Worm (Caenorhabditis elegans): ENCODE data around the gene gem-1.

The gem-1 gene

DNA sequence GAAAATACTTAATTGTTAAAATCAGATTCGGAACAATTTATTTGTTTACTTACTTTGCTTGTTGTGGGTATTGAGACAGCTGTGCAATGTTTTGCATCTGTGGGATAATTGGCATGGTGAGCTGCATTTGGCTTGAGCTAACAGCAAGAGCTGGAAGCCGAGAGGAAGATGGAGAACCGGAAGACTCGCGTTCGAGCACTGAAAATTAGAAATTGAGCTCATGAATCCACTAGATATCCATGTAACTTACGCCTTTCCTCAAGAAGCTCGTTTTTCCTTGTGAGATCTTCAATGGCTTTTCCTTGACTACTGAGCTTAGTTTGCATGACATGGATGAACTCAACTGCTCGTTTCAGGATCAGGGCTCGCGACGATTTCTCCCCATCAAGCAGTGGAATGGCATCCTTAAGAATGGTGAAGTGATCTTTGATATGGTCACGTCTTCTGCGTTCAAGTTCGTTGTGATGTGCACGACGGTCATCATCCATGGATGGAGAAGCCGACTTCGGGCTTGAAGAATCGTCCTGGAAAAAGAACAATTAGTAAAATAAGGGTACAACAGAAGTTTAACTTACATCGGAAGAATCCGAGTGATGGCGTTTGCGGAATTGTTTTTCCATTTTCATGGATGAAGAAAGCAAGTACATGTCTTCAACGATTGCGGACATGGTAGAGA, 26.5 kb downstream of the gem-1 start:
- TF ChIP-seq lin-11 (tag; optimal IDR thresholded peaks at IDR 0.05) (no peak), nhr-129 (tag; optimal IDR thresholded peaks at IDR 0.05) (peak; percentile 4), ztf-1 (GFP tag; conservative IDR thresholded peaks at IDR 0.05) (0 out of 2 replicates have a peak, but pooled peaks have one; percentile 64)

DNA sequence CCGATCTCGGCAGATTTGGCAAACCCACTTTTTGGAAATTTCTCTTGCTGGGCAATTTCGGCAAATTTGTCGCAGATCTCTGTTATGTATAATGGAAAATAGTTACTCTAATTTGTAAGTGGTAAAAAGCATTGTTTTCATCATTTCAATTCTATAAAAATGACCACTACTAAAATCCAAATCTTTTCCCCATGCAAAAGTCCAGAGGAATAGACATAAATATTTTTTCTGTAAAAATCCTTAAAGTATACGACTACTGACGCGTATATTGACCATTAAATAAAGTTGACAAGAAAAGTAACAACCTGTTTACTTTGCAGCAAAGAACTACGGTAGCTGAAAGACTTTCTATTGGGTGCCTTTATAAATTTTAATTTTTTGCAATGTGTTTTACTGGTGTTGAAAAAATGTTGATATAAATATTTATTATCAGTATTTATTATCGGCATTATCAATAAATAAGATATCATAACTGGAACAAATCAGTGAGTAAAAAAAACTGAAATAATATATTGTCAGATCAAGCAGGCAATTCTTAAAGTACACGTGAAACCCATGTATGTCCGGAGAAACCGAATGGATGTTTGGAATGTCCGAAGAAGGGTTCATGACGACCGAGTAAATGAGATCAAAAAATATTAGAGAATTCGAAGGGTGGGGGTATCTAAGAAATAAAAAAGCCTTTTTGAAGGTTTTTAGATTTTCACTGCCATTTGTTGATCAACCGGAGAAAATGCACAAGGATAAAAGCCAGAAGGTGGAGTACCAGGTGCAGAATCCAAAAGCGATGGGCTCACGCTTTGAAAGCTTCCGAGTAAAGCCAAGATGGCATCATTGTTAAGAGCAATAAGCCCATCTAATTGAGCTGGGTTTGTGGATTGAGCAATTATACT, 27.3 kb downstream of the gem-1 start:
- TF ChIP-seq lin-13 (GFP tag; optimal IDR thresholded peaks at IDR 0.05) (peak; percentile 71), dmd-4 (tag; optimal IDR thresholded peaks at IDR 0.05) (no peak), egl-27 (tag; optimal IDR thresholded peaks at IDR 0.05) (no peak), ztf-1 (GFP tag; conservative IDR thresholded peaks at IDR 0.05) (0 out of 2 replicates have a peak, but pooled peaks have one; percentile 28), aly-2 (tag; optimal IDR thresholded peaks at IDR 0.05) (no peak), crh-2 (tag; optimal IDR thresholded peaks at IDR 0.05) (peak; percentile 72), elt-1 (tag; optimal IDR thresholded peaks at IDR 0.05) (no peak), gmeb-1 (tag; optimal IDR thresholded peaks at IDR 0.05) (no peak), ZK546.5 (tag; optimal IDR thresholded peaks at IDR 0.05) (no peak), unc-39 (tag; optimal IDR thresholded peaks at IDR 0.05) (no peak), blmp-1 (tag; optimal IDR thresholded peaks at IDR 0.05; ENCODE audit: insufficient read depth) (no peak), nhr-21 (tag; optimal IDR thresholded peaks at IDR 0.05) (peak; percentile 84), lsy-2 (tag; optimal IDR thresholded peaks at IDR 0.05) (peak in 1 of 2 experiments; percentile 66), nhr-11 (tag; optimal IDR thresholded peaks at IDR 0.05) (peak; percentile 63), ama-1 (optimal IDR thresholded peaks at IDR 0.05) (peak; percentile 88), sem-4 (tag; optimal IDR thresholded peaks at IDR 0.05) (peak; percentile 21), nhr-10 (tag; optimal IDR thresholded peaks at IDR 0.05) (no peak), zag-1 (tag; optimal IDR thresholded peaks at IDR 0.05) (no peak), nhr-25 (tag; optimal IDR thresholded peaks at IDR 0.05) (peak; percentile 62), Y55F3AM.14 (GFP tag; optimal IDR thresholded peaks at IDR 0.05) (peak; percentile 71), sma-9 (GFP tag; optimal IDR thresholded peaks at IDR 0.05) (peak; percentile 52), sma-9 (tag; optimal IDR thresholded peaks at IDR 0.05) (no peak), nhr-129 (tag; optimal IDR thresholded peaks at IDR 0.05) (no peak), ztf-4 (tag; optimal IDR thresholded peaks at IDR 0.05) (peak; percentile 71), lin-39 (tag; optimal IDR thresholded peaks at IDR 0.05) (no peak), unc-62 (GFP tag; optimal IDR thresholded peaks at IDR 0.05) (peak; percentile 17), C34F6.9 (tag; optimal IDR thresholded peaks at IDR 0.05) (no peak), sma-3 (GFP tag; optimal IDR thresholded peaks at IDR 0.05) (peak; percentile 73), F13H6.1 (tag; optimal IDR thresholded peaks at IDR 0.05) (peak; percentile 37), fos-1 (tag; optimal IDR thresholded peaks at IDR 0.05) (no peak), ceh-16 (tag; optimal IDR thresholded peaks at IDR 0.05) (no peak), nhr-6 (tag; optimal IDR thresholded peaks at IDR 0.05) (no peak)

DNA sequence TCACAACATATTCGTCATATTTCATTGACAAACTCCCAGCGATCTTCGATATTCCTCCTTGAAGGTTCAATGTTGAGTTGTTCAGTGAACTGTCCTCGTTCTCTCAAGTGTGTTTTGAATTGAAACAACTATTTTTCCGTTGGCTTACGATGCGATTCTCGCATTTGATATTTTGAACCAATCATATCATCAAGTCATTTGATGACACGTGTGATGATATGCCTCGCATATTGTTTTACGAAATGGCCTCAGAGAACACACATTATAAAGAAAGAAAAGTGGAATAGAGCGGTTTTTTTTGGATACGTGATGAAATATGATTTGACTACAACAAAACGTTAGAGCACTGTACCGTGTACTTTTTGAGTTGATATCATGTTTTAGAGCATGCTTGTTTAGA, 28.4 kb downstream of the gem-1 start:
- TF ChIP-seq ama-1 (optimal IDR thresholded peaks at IDR 0.05) (no peak), nhr-25 (tag; optimal IDR thresholded peaks at IDR 0.05) (no peak), nhr-12 (tag; optimal IDR thresholded peaks at IDR 0.05) (no peak), sma-3 (GFP tag; optimal IDR thresholded peaks at IDR 0.05) (peak; percentile 86), ztf-4 (tag; optimal IDR thresholded peaks at IDR 0.05) (peak; percentile 32), sma-9 (GFP tag; optimal IDR thresholded peaks at IDR 0.05) (peak; percentile 95), sma-9 (tag; optimal IDR thresholded peaks at IDR 0.05) (no peak), lin-11 (tag; optimal IDR thresholded peaks at IDR 0.05) (no peak), C34F6.9 (tag; optimal IDR thresholded peaks at IDR 0.05) (peak; percentile 55), unc-62 (GFP tag; optimal IDR thresholded peaks at IDR 0.05) (no peak), gmeb-1 (tag; optimal IDR thresholded peaks at IDR 0.05) (peak; percentile 51), ztf-11 (tag; optimal IDR thresholded peaks at IDR 0.05) (no peak), nhr-129 (tag; optimal IDR thresholded peaks at IDR 0.05) (peak; percentile 96), elt-3 (tag; optimal IDR thresholded peaks at IDR 0.05) (no peak), nhr-237 (tag; optimal IDR thresholded peaks at IDR 0.05) (no peak), zag-1 (tag; optimal IDR thresholded peaks at IDR 0.05) (no peak), ceh-16 (tag; optimal IDR thresholded peaks at IDR 0.05) (no peak), nhr-6 (tag; optimal IDR thresholded peaks at IDR 0.05) (peak; percentile 79), egl-27 (tag; optimal IDR thresholded peaks at IDR 0.05) (no peak), sem-4 (tag; optimal IDR thresholded peaks at IDR 0.05) (no peak), lin-13 (GFP tag; optimal IDR thresholded peaks at IDR 0.05) (no peak), unc-55 (GFP tag; optimal IDR thresholded peaks at IDR 0.05) (no peak), nhr-77 (tag; optimal IDR thresholded peaks at IDR 0.05) (no peak), F13H6.1 (tag; optimal IDR thresholded peaks at IDR 0.05) (peak; percentile 46), mdl-1 (tag; optimal IDR thresholded peaks at IDR 0.05) (peak in 1 of 2 experiments; percentile 39), R02D3.7 (tag; optimal IDR thresholded peaks at IDR 0.05) (no peak), ceh-82 (tag; optimal IDR thresholded peaks at IDR 0.05) (no peak), Y55F3AM.14 (GFP tag; optimal IDR thresholded peaks at IDR 0.05) (no peak), elt-1 (tag; optimal IDR thresholded peaks at IDR 0.05) (no peak), skn-1 (tag; optimal IDR thresholded peaks at IDR 0.05) (peak; percentile 26), nhr-23 (tag; optimal IDR thresholded peaks at IDR 0.05) (no peak), peb-1 (tag; optimal IDR thresholded peaks at IDR 0.05) (no peak), lsy-2 (tag; optimal IDR thresholded peaks at IDR 0.05) (peak in 1 of 2 experiments; percentile 73), nhr-10 (tag; optimal IDR thresholded peaks at IDR 0.05) (no peak)

Measured in whole organism, L2 larva.